Worm (Caenorhabditis elegans) whole organism, L4 larva: ENCODE results near the gene npr-25.

Source experiments
- D1046.2 ChIP-seq: fragments of 200-800 bp; sonication (Bioruptor generic); IDR thresholded peaks from 2 replicates; pipeline ENCODE4 v1.3.6; 2022; ENCODE audit warnings: missing genetic modification characterization, missing compliant biosample characterization
- F26F4.8 ChIP-seq: fragments of 200-800 bp; sonication (Bioruptor generic); conservative IDR thresholded peaks from 2 replicates; pipeline ENCODE4 v1.3.6; 2022; ENCODE audit warnings: missing genetic modification characterization, missing compliant biosample characterization
- F44E2.7 ChIP-seq: fragments of 200-800 bp; sonication (Bioruptor generic); IDR thresholded peaks from 2 replicates; pipeline ENCODE4 v2.1.2; 2022; ENCODE audit warnings: missing genetic modification characterization, missing compliant biosample characterization
- T20F7.1 ChIP-seq: fragments of 200-800 bp; sonication (Bioruptor generic); optimal IDR thresholded peaks from 2 replicates; lab custom pipeline; 2018; ENCODE audit warnings: mild to moderate bottlenecking, missing genetic modification characterization, missing compliant biosample characterization
- Y48G9A.11 ChIP-seq: fragments of 200-800 bp; sonication (Bioruptor generic); IDR thresholded peaks from 2 replicates; pipeline ENCODE4 v1.3.6; 2022; ENCODE audit warnings: missing genetic modification reagents, missing genetic modification characterization, missing compliant biosample characterization
- Y5F2A.4 ChIP-seq: fragments of 200-800 bp; sonication (Bioruptor generic); optimal IDR thresholded peaks from 2 replicates; lab custom pipeline; 2018; ENCODE audit warnings: mild to moderate bottlenecking, missing genetic modification characterization, missing compliant biosample characterization
- Y75B8A.6 ChIP-seq: fragments of 200-800 bp; sonication (Bioruptor generic); IDR thresholded peaks from 2 replicates; pipeline ENCODE4 v1.3.6; 2022; ENCODE audit warnings: missing genetic modification reagents, missing genetic modification characterization, missing compliant biosample characterization
- aly-2 ChIP-seq: sonication (generic microtip); optimal IDR thresholded peaks from 2 replicates; lab custom pipeline; 2018; ENCODE audit warnings: missing biosample characterization, missing genetic modification characterization
- ama-1 ChIP-seq: fragments of 150-350 bp; optimal IDR thresholded peaks from 2 replicates; lab custom pipeline; 2014; ENCODE audit warnings: inconsistent platforms, mixed read lengths
- arid-1 ChIP-seq: fragments of 200-800 bp; sonication (Bioruptor generic); conservative IDR thresholded peaks from 2 replicates; pipeline ENCODE4 v1.3.6; 2022; ENCODE audit warnings: missing genetic modification reagents, missing genetic modification characterization, missing compliant biosample characterization
- ceh-20 ChIP-seq: fragments of 200-800 bp; sonication (Bioruptor generic); IDR thresholded peaks from 2 replicates; pipeline ENCODE4 v1.3.6; 2022; ENCODE audit warnings: missing genetic modification reagents, missing genetic modification characterization, missing compliant biosample characterization
- ceh-44 ChIP-seq: fragments of 200-800 bp; sonication (Bioruptor generic); IDR thresholded peaks from 2 replicates; pipeline ENCODE4 v1.3.6; 2022; ENCODE audit warnings: missing genetic modification reagents, missing genetic modification characterization, missing compliant biosample characterization
- ceh-62 ChIP-seq: sonication (generic microtip); optimal IDR thresholded peaks from 2 replicates; lab custom pipeline; 2017; ENCODE audit warnings: missing biosample characterization, missing genetic modification characterization
- ctbp-1 ChIP-seq: fragments of 200-800 bp; sonication (Bioruptor generic); IDR thresholded peaks from 2 replicates; pipeline ENCODE4 v1.3.6; 2022; ENCODE audit warnings: missing genetic modification reagents, missing genetic modification characterization, missing compliant biosample characterization
- daf-16 ChIP-seq, 3 experiments: sonication (generic microtip); optimal IDR thresholded peaks; 2 replicates each; lab custom pipeline; 2016 to 2017; ENCODE audit warnings: missing genetic modification characterization in 3 of 3, missing genetic modification reagents in 3 of 3, mild to moderate bottlenecking in 2 of 3, missing compliant biosample characterization in 2 of 3, missing biosample characterization in 1 of 3, moderate library complexity in 1 of 3
- dmd-9 ChIP-seq: fragments of 200-800 bp; sonication (Bioruptor generic); IDR thresholded peaks from 2 replicates; pipeline ENCODE4 v1.3.6; 2022; ENCODE audit warnings: missing genetic modification reagents, missing genetic modification characterization, missing compliant biosample characterization
- duxl-1 ChIP-seq: sonication (generic microtip); optimal IDR thresholded peaks from 2 replicates; lab custom pipeline; 2016; ENCODE audit warnings: mild to moderate bottlenecking, missing genetic modification characterization, moderate library complexity, missing compliant biosample characterization; ENCODE audit not compliant: poor library complexity
- egl-27 ChIP-seq: sonication (generic microtip); optimal IDR thresholded peaks from 3 replicates; lab custom pipeline; 2017; ENCODE audit warnings: missing biosample characterization, missing genetic modification reagents, missing genetic modification characterization
- fos-1 ChIP-seq: fragments of 150-350 bp; optimal IDR thresholded peaks from 2 replicates; lab custom pipeline; 2014; ENCODE audit warnings: missing biosample characterization, missing genetic modification characterization
- hif-1 ChIP-seq, 2 experiments: sonication (generic microtip); optimal IDR thresholded peaks; 2 replicates each; lab custom pipeline; 2016 to 2017; ENCODE audit warnings: missing compliant biosample characterization in 2 of 2, missing genetic modification characterization in 2 of 2, missing genetic modification reagents in 2 of 2, missing genotype in 2 of 2, mild to moderate bottlenecking in 1 of 2
- hlh-11 ChIP-seq: fragments of 200-800 bp; sonication (Bioruptor generic); optimal IDR thresholded peaks from 2 replicates; lab custom pipeline; 2018; ENCODE audit warnings: mild to moderate bottlenecking, missing genetic modification characterization, missing compliant biosample characterization
- hlh-30 ChIP-seq: sonication (generic microtip); optimal IDR thresholded peaks from 2 replicates; lab custom pipeline; 2017; ENCODE audit warnings: antibody characterized with exemption, mild to moderate bottlenecking, missing genetic modification characterization, missing compliant biosample characterization; ENCODE audit not compliant: insufficient read depth
- lin-13 ChIP-seq: fragments of 150-350 bp; optimal IDR thresholded peaks from 2 replicates; lab custom pipeline; 2014; ENCODE audit warnings: missing biosample characterization, missing genetic modification reagents, missing genetic modification characterization
- lin-38 ChIP-seq: fragments of 200-800 bp; sonication (Bioruptor generic); IDR thresholded peaks from 2 replicates; pipeline ENCODE4 v1.3.6; 2022; ENCODE audit warnings: missing genetic modification reagents, missing genetic modification characterization, missing compliant biosample characterization
- lin-39 ChIP-seq: fragments of 150-350 bp; optimal IDR thresholded peaks from 2 replicates; lab custom pipeline; 2014; ENCODE audit warnings: missing biosample characterization, missing genetic modification reagents, missing genetic modification characterization
- lir-3 ChIP-seq: sonication (generic microtip); optimal IDR thresholded peaks from 2 replicates; lab custom pipeline; 2016; ENCODE audit warnings: mild to moderate bottlenecking, missing genetic modification characterization, missing compliant biosample characterization
- madf-5 ChIP-seq, 2 experiments: fragments of 200-800 bp; sonication (Bioruptor generic); IDR thresholded peaks; 2 replicates each; pipeline ENCODE4 v1.3.6; 2022; ENCODE audit warnings: missing compliant biosample characterization in 2 of 2, missing genetic modification characterization in 2 of 2
- mdl-1 ChIP-seq, 2 experiments: fragments of 150-350 bp in 1 of 2; sonication (generic microtip) in 1 of 2; optimal IDR thresholded peaks; 2 replicates each; lab custom pipeline; 2014 to 2017; ENCODE audit warnings: missing biosample characterization in 2 of 2, missing genetic modification characterization in 2 of 2
- mep-1 ChIP-seq: fragments of 150-350 bp; sonication (generic microtip); optimal IDR thresholded peaks from 3 replicates; lab custom pipeline; 2014; ENCODE audit warnings: missing biosample characterization, missing genetic modification characterization
- nhr-10 ChIP-seq: fragments of 150-350 bp; optimal IDR thresholded peaks from 2 replicates; lab custom pipeline; 2014; ENCODE audit warnings: missing biosample characterization, missing genetic modification characterization
- nhr-102 ChIP-seq: sonication (generic microtip); optimal IDR thresholded peaks from 2 replicates; lab custom pipeline; 2016; ENCODE audit warnings: mild to moderate bottlenecking, missing genetic modification characterization, moderate library complexity, missing compliant biosample characterization
- nhr-11 ChIP-seq: fragments of 150-350 bp; optimal IDR thresholded peaks from 2 replicates; lab custom pipeline; 2014; ENCODE audit warnings: missing biosample characterization, missing genetic modification characterization
- nhr-25 ChIP-seq: sonication (generic microtip); optimal IDR thresholded peaks from 2 replicates; lab custom pipeline; 2017; ENCODE audit warnings: missing genetic modification characterization, mild to moderate bottlenecking, missing compliant biosample characterization, antibody characterized with exemption, moderate library complexity, borderline replicate concordance; ENCODE audit not compliant: insufficient read depth
- nhr-28 ChIP-seq: fragments of 150-350 bp; optimal IDR thresholded peaks from 2 replicates; lab custom pipeline; 2014; ENCODE audit warnings: missing biosample characterization, missing genetic modification characterization
- nhr-41 ChIP-seq: fragments of 200-800 bp; sonication (Bioruptor generic); IDR thresholded peaks from 2 replicates; pipeline ENCODE4 v1.3.6; 2022; ENCODE audit warnings: missing genetic modification reagents, missing genetic modification characterization, missing compliant biosample characterization
- nhr-48 ChIP-seq: sonication (generic microtip); optimal IDR thresholded peaks from 2 replicates; lab custom pipeline; 2016; ENCODE audit warnings: mild to moderate bottlenecking, missing genetic modification characterization, missing compliant biosample characterization
- saeg-2 ChIP-seq: fragments of 200-800 bp; sonication (Bioruptor generic); IDR thresholded peaks from 2 replicates; pipeline ENCODE4 v1.3.6; 2022; ENCODE audit warnings: missing genetic modification reagents, missing genetic modification characterization, missing compliant biosample characterization
- sdz-12 ChIP-seq: fragments of 200-800 bp; sonication (Bioruptor generic); optimal IDR thresholded peaks from 2 replicates; lab custom pipeline; 2018; ENCODE audit warnings: mild to moderate bottlenecking, missing genetic modification characterization, missing compliant biosample characterization
- tag-97 ChIP-seq: fragments of 200-800 bp; sonication (Bioruptor generic); IDR thresholded peaks from 2 replicates; pipeline ENCODE4 v1.3.6; 2022; ENCODE audit warnings: missing genetic modification characterization, missing compliant biosample characterization
- tra-1 ChIP-seq: fragments of 200-800 bp; sonication (Bioruptor generic); IDR thresholded peaks from 2 replicates; pipeline ENCODE4 v1.3.6; 2022; ENCODE audit warnings: missing genetic modification reagents, missing genetic modification characterization, missing compliant biosample characterization
- unc-62 ChIP-seq, 3 experiments: fragments of 150-350 bp in 1 of 3; sonication (generic microtip); optimal IDR thresholded peaks in 2 of 3; peaks in 1 of 3; 1 replicate in 1 of 3; 2 replicates in 2 of 3; lab custom pipeline; 2014 to 2017; ENCODE audit warnings: missing biosample characterization in 3 of 3, missing genetic modification characterization in 3 of 3, missing genetic modification reagents in 3 of 3, missing genotype in 1 of 3
- vab-7 ChIP-seq: fragments of 200-800 bp; sonication (Bioruptor generic); IDR thresholded peaks from 2 replicates; pipeline ENCODE4 v1.3.6; 2022; ENCODE audit warnings: missing genetic modification reagents, missing genetic modification characterization, missing compliant biosample characterization
- zfp-3 ChIP-seq: fragments of 200-800 bp; sonication (Bioruptor generic); conservative IDR thresholded peaks from 2 replicates; pipeline ENCODE4 v1.3.6; 2022; ENCODE audit warnings: missing genetic modification reagents, missing genetic modification characterization, missing compliant biosample characterization
- zip-11 ChIP-seq: fragments of 200-800 bp; sonication (Bioruptor generic); IDR thresholded peaks from 2 replicates; pipeline ENCODE4 v1.3.6; 2022; ENCODE audit warnings: missing genetic modification characterization, missing compliant biosample characterization
- zip-2 ChIP-seq: fragments of 150-350 bp; optimal IDR thresholded peaks from 2 replicates; lab custom pipeline; 2014; ENCODE audit warnings: missing biosample characterization, missing genetic modification characterization
- ztf-7 ChIP-seq: fragments of 150-350 bp; optimal IDR thresholded peaks from 2 replicates; lab custom pipeline; 2014; ENCODE audit warnings: missing biosample characterization, missing genetic modification characterization

Gene npr-25

ce11 chrV:11329100-11329499 is 23.7 kb downstream of the npr-25 start, which contains the start of gene F47G9.6:
Gene F47G9.6 (plus strand): TSS chrV:11329400.
- TF ChIP-seq zip-11 (GFP tag; lab: Robert Waterston, UW) (no peak), zip-2 (no peak), mep-1 (tag; lab: Kevin White, UChicago) (no peak), aly-2 (tag; lab: Kevin White, UChicago) (no peak), F44E2.7 (GFP tag; lab: Robert Waterston, UW) (no peak), nhr-28 (no peak), nhr-48 (tag; lab: Kevin White, UChicago) (no peak), Y5F2A.4 (GFP tag; lab: Kevin White, UChicago) (no peak), Y48G9A.11 (GFP tag; lab: Robert Waterston, UW) (no peak), fos-1 (no peak), sdz-12 (GFP tag; lab: Kevin White, UChicago) (no peak), hif-1 (tag; optimal IDR thresholded peaks at IDR 0.05; lab: Kevin White, UChicago) (no peak), Y75B8A.6 (GFP tag; lab: Robert Waterston, UW) (no peak)

ce11 chrV:11328613-11329012 is 24.2 kb downstream of the npr-25 start:
- TF ChIP-seq D1046.2 (GFP tag; lab: Robert Waterston, UW) (0 out of 2 replicates have a peak, but pooled peaks have one; percentile 42), lin-38 (peak; percentile 88), ceh-44 (GFP tag; lab: Robert Waterston, UW) (peak; percentile 65; the same call in 1 of the 2 replicates)

DNA sequence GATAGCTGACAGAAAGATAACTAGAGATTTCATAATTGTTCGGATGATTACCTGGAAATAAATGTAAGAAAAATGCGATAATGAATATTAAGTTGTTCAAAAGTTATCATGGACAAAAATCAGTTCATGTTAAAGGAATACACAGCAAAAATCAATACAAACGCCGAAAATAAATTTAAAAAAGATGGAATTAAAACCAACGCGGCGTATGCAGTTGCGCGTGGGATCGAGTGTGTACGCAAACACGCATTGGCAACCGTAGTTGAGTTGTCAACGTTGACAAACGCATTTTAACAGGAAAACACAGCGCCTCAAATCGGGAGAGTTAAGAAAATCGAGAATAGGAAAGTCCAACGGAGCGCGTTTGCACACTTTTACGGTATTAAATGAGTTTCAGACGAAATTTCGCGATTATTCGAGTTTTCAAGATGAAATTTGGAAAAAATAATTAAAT is 25.9 kb downstream of the npr-25 start, which contains the start of gene tmed-10:
Gene tmed-10, minus strand, starts transcription at position 51 of the 454 bp plus-strand sequence.
- no peak for TF ChIP-seq nhr-10 (tag; lab: Kevin White, UChicago)
- no peak for TF ChIP-seq arid-1 (GFP tag; lab: Robert Waterston, UW)
- no peak for TF ChIP-seq saeg-2
- TF ChIP-seq ama-1 (lab: Kevin White, UChicago) = no peak
- TF ChIP-seq nhr-41 (GFP tag; lab: Robert Waterston, UW) = no peak
- no peak for TF ChIP-seq egl-27 (tag; lab: Kevin White, UChicago)
- TF ChIP-seq mdl-1 (tag; optimal IDR thresholded peaks at IDR 0.05; lab: Kevin White, UChicago) = peak in 1 of 2 experiments; percentile 3
- peak; percentile 44 for TF ChIP-seq hlh-30 (tag; lab: Kevin White, UChicago)
- no peak for TF ChIP-seq zfp-3 (GFP tag; lab: Robert Waterston, UW)
- TF ChIP-seq duxl-1 = no peak
- TF ChIP-seq tra-1 (GFP tag; lab: Robert Waterston, UW) = 0 out of 2 replicates have a peak, but pooled peaks have one; percentile 18
- TF ChIP-seq ceh-20 (GFP tag; lab: Robert Waterston, UW) = peak; percentile 75
- TF ChIP-seq T20F7.1 (GFP tag; lab: Kevin White, UChicago) = peak; percentile 50
- no peak for TF ChIP-seq Y48G9A.11 (GFP tag; lab: Robert Waterston, UW)
- 0 out of 2 replicates have a peak, but pooled peaks have one; percentile 24 for TF ChIP-seq ctbp-1 (GFP tag; lab: Robert Waterston, UW)
- TF ChIP-seq nhr-102 = no peak
- no peak for TF ChIP-seq ceh-62 (tag; lab: Kevin White, UChicago)
- no peak for TF ChIP-seq nhr-25 (tag; lab: Kevin White, UChicago)
- TF ChIP-seq F44E2.7 (GFP tag; lab: Robert Waterston, UW) = no peak
- no peak for TF ChIP-seq lir-3 (tag; lab: Kevin White, UChicago)
- no peak for TF ChIP-seq nhr-48 (tag; lab: Kevin White, UChicago)
- 0 out of 2 replicates have a peak, but pooled peaks have one; percentile 10 for TF ChIP-seq dmd-9 (GFP tag; lab: Robert Waterston, UW)
- TF ChIP-seq ztf-7 (tag; lab: Kevin White, UChicago) = no peak
- no peak for TF ChIP-seq nhr-11 (tag; lab: Kevin White, UChicago)
- no peak for TF ChIP-seq madf-5 (GFP tag; IDR thresholded peaks at IDR 0.05; lab: Robert Waterston, UW)
- no peak for TF ChIP-seq F26F4.8 (GFP tag; lab: Robert Waterston, UW)
- TF ChIP-seq tag-97 (GFP tag; lab: Robert Waterston, UW) = no peak
- TF ChIP-seq vab-7 = no peak
- peak; percentile 10 for TF ChIP-seq lin-13 (GFP tag; lab: Kevin White, UChicago)
- no peak for TF ChIP-seq lin-39
- peak; percentile 64 for TF ChIP-seq hlh-11 (tag; lab: Kevin White, UChicago)
- TF ChIP-seq lin-38 = peak; percentile 95
- TF ChIP-seq unc-62 (GFP tag; optimal IDR thresholded peaks at IDR 0.05 in 1 of 2; lab: Kevin White, UChicago) = peak in 1 of 2 experiments; percentile 56
- TF ChIP-seq unc-62 (tag; optimal IDR thresholded peaks at IDR 0.05; lab: Kevin White, UChicago) = no peak
- no peak for TF ChIP-seq daf-16 (GFP tag; optimal IDR thresholded peaks at IDR 0.05; lab: Kevin White, UChicago)
- no peak for TF ChIP-seq daf-16 (tag; optimal IDR thresholded peaks at IDR 0.05; lab: Kevin White, UChicago)
